Worm (Caenorhabditis elegans) whole organism, young adult: ENCODE results near the gene F12A10.9.

Experiments used
- F22D6.2 ChIP-seq: sonication (generic microtip); optimal IDR thresholded peaks from 2 replicates; lab custom pipeline; 2016; ENCODE audit warnings: mild to moderate bottlenecking, missing genetic modification characterization, missing compliant biosample characterization
- F37B4.10 ChIP-seq: fragments of 200-800 bp; sonication (Bioruptor generic); IDR thresholded peaks from 2 replicates; pipeline ENCODE4 v1.3.6; 2022; ENCODE audit warnings: missing genetic modification characterization, missing compliant biosample characterization
- F39B2.1 ChIP-seq: fragments of 200-800 bp; sonication (Bioruptor generic); IDR thresholded peaks from 2 replicates; pipeline ENCODE4 v1.3.6; 2022; ENCODE audit warnings: missing genetic modification reagents, missing genetic modification characterization, missing compliant biosample characterization
- T07F8.4 ChIP-seq: sonication (generic microtip); optimal IDR thresholded peaks from 2 replicates; lab custom pipeline; 2016; ENCODE audit warnings: mild to moderate bottlenecking, missing genetic modification characterization, moderate library complexity, missing compliant biosample characterization
- Y53G8AR.9 ChIP-seq: fragments of 200-800 bp; sonication (Bioruptor generic); conservative IDR thresholded peaks from 2 replicates; pipeline ENCODE4 v1.3.6; 2022; ENCODE audit warnings: missing genetic modification reagents, missing genetic modification characterization, missing compliant biosample characterization
- Y95B8A.8 ChIP-seq: fragments of 200-800 bp; sonication (Bioruptor generic); IDR thresholded peaks from 2 replicates; pipeline ENCODE4 v1.3.6; 2022; ENCODE audit warnings: missing genetic modification reagents, missing genetic modification characterization, missing compliant biosample characterization
- akir-1 ChIP-seq: fragments of 200-800 bp; sonication (Bioruptor generic); optimal IDR thresholded peaks from 2 replicates; lab custom pipeline; 2018; ENCODE audit warnings: mild to moderate bottlenecking, missing genetic modification characterization, moderate library complexity, missing compliant biosample characterization
- atf-7 ChIP-seq: sonication (generic microtip); optimal IDR thresholded peaks from 2 replicates; lab custom pipeline; 2017; ENCODE audit warnings: mild to moderate bottlenecking, missing genetic modification characterization, missing compliant biosample characterization
- attf-3 ChIP-seq: fragments of 200-800 bp; sonication (Bioruptor generic); conservative IDR thresholded peaks from 2 replicates; pipeline ENCODE4 v1.3.6; 2022; ENCODE audit warnings: missing genetic modification reagents, missing genetic modification characterization, missing compliant biosample characterization
- attf-6 ChIP-seq: fragments of 200-800 bp; sonication (Bioruptor generic); IDR thresholded peaks from 2 replicates; pipeline ENCODE4 v1.3.6; 2022; ENCODE audit warnings: missing genetic modification reagents, missing genetic modification characterization, missing compliant biosample characterization
- bed-2 ChIP-seq: fragments of 200-800 bp; sonication (Bioruptor generic); IDR thresholded peaks from 2 replicates; pipeline ENCODE4 v1.3.6; 2022; ENCODE audit warnings: missing genetic modification reagents, missing genetic modification characterization, missing compliant biosample characterization
- ceh-27 ChIP-seq: fragments of 200-800 bp; sonication (Bioruptor generic); optimal IDR thresholded peaks from 2 replicates; lab custom pipeline; 2018; ENCODE audit warnings: mild to moderate bottlenecking, missing genetic modification characterization, moderate library complexity, missing compliant biosample characterization
- ceh-91 ChIP-seq: fragments of 200-800 bp; sonication (Bioruptor generic); IDR thresholded peaks from 2 replicates; pipeline ENCODE4 v1.3.6; 2022; ENCODE audit warnings: missing genetic modification reagents, missing genetic modification characterization, missing compliant biosample characterization
- dpl-1 ChIP-seq: fragments of 150-350 bp; optimal IDR thresholded peaks from 2 replicates; lab custom pipeline; 2014; ENCODE audit warnings: missing biosample characterization, missing genetic modification reagents, missing genetic modification characterization
- efl-1 ChIP-seq: fragments of 150-350 bp; optimal IDR thresholded peaks from 2 replicates; lab custom pipeline; 2014; ENCODE audit warnings: missing biosample characterization, missing genetic modification reagents, missing genetic modification characterization
- ekl-4 ChIP-seq: fragments of 200-800 bp; sonication (Bioruptor generic); IDR thresholded peaks from 2 replicates; pipeline ENCODE4 v1.3.6; 2022; ENCODE audit warnings: missing genetic modification reagents, missing genetic modification characterization, missing compliant biosample characterization
- ets-4 ChIP-seq: fragments of 200-800 bp; sonication (Bioruptor generic); optimal IDR thresholded peaks from 2 replicates; lab custom pipeline; 2018; ENCODE audit warnings: mild to moderate bottlenecking, missing genetic modification characterization, missing compliant biosample characterization
- hlh-26 ChIP-seq: fragments of 200-800 bp; sonication (Bioruptor generic); conservative IDR thresholded peaks from 2 replicates; pipeline ENCODE4 v1.3.6; 2022; ENCODE audit warnings: missing genetic modification reagents, missing genetic modification characterization, missing compliant biosample characterization
- hmg-1.2 ChIP-seq: fragments of 200-800 bp; sonication (Bioruptor generic); IDR thresholded peaks from 2 replicates; pipeline ENCODE4 v1.3.6; 2022; ENCODE audit warnings: missing genetic modification reagents, missing genetic modification characterization, missing compliant biosample characterization
- lag-1 ChIP-seq: fragments of 200-800 bp; sonication (Bioruptor generic); IDR thresholded peaks from 2 replicates; pipeline ENCODE4 v1.3.6; 2022; ENCODE audit warnings: missing genetic modification reagents, missing genetic modification characterization, missing compliant biosample characterization
- let-526 ChIP-seq: fragments of 200-800 bp; sonication (Bioruptor generic); IDR thresholded peaks from 2 replicates; pipeline ENCODE4 v1.3.6; 2022; ENCODE audit warnings: missing genetic modification reagents, missing genetic modification characterization, missing compliant biosample characterization
- let-607 ChIP-seq, 2 experiments: fragments of 200-800 bp in 1 of 2; sonication (Bioruptor generic) in 1 of 2; sonication (generic microtip) in 1 of 2; optimal IDR thresholded peaks; 2 replicates each; lab custom pipeline; 2016 to 2018; ENCODE audit warnings: mild to moderate bottlenecking in 2 of 2, missing compliant biosample characterization in 2 of 2, missing genetic modification characterization in 2 of 2, moderate library complexity in 2 of 2, missing genotype in 1 of 2
- lin-35 ChIP-seq, 3 experiments: fragments of 150-350 bp in 2 of 3; sonication (generic microtip) in 1 of 3; optimal IDR thresholded peaks; 2 replicates each; lab custom pipeline; 2014 to 2018; ENCODE audit warnings: missing biosample characterization in 3 of 3, missing genetic modification characterization in 3 of 3, missing genetic modification reagents in 3 of 3
- lin-54 ChIP-seq: fragments of 200-800 bp; sonication (Bioruptor generic); optimal IDR thresholded peaks from 2 replicates; lab custom pipeline; 2018; ENCODE audit warnings: mild to moderate bottlenecking, missing genetic modification characterization, missing compliant biosample characterization
- lir-1 ChIP-seq: fragments of 200-800 bp; sonication (Bioruptor generic); conservative IDR thresholded peaks from 2 replicates; pipeline ENCODE4 v1.3.6; 2022; ENCODE audit warnings: missing genetic modification reagents, missing genetic modification characterization, missing compliant biosample characterization
- lsl-1 ChIP-seq: fragments of 200-800 bp; sonication (Bioruptor generic); optimal IDR thresholded peaks from 2 replicates; lab custom pipeline; 2018; ENCODE audit warnings: mild to moderate bottlenecking, missing genetic modification characterization, moderate library complexity, missing compliant biosample characterization
- madf-3 ChIP-seq: fragments of 200-800 bp; sonication (Bioruptor generic); IDR thresholded peaks from 2 replicates; pipeline ENCODE4 v1.3.6; 2022; ENCODE audit warnings: missing genetic modification reagents, missing genetic modification characterization, missing compliant biosample characterization
- mxl-1 ChIP-seq: sonication (generic microtip); optimal IDR thresholded peaks from 2 replicates; lab custom pipeline; 2016; ENCODE audit warnings: missing genetic modification characterization, missing compliant biosample characterization
- nhr-120 ChIP-seq: fragments of 200-800 bp; sonication (Bioruptor generic); IDR thresholded peaks from 2 replicates; pipeline ENCODE4 v1.3.6; 2022; ENCODE audit warnings: missing genetic modification characterization, missing compliant biosample characterization
- nhr-80 ChIP-seq: sonication (generic microtip); optimal IDR thresholded peaks from 2 replicates; lab custom pipeline; 2016; ENCODE audit warnings: missing genetic modification characterization, missing compliant biosample characterization
- rcor-1 ChIP-seq: fragments of 200-800 bp; sonication (Bioruptor generic); IDR thresholded peaks from 2 replicates; pipeline ENCODE4 v1.3.6; 2022; ENCODE audit warnings: missing genetic modification reagents, missing genetic modification characterization, missing compliant biosample characterization
- snpc-1.1 ChIP-seq: sonication (generic microtip); optimal IDR thresholded peaks from 2 replicates; lab custom pipeline; 2017; ENCODE audit warnings: missing genetic modification characterization, mild to moderate bottlenecking, missing compliant biosample characterization, antibody characterized with exemption, moderate library complexity, missing genotype, missing genetic modification reagents; ENCODE audit not compliant: insufficient read depth
- snpc-1.3 ChIP-seq: sonication (generic microtip); optimal IDR thresholded peaks from 2 replicates; lab custom pipeline; 2017; ENCODE audit warnings: missing genetic modification characterization, mild to moderate bottlenecking, missing compliant biosample characterization, antibody characterized with exemption, moderate library complexity, missing genotype, missing genetic modification reagents; ENCODE audit not compliant: insufficient read depth
- sptf-2 ChIP-seq: fragments of 200-800 bp; sonication (Bioruptor generic); optimal IDR thresholded peaks from 2 replicates; lab custom pipeline; 2018; ENCODE audit warnings: mild to moderate bottlenecking, missing genetic modification characterization, missing compliant biosample characterization
- tbp1 ChIP-seq: fragments of 200-800 bp; sonication (Bioruptor generic); optimal IDR thresholded peaks from 2 replicates; lab custom pipeline; 2018; ENCODE audit warnings: mild to moderate bottlenecking, missing genetic modification characterization, missing compliant biosample characterization
- tbx-9 ChIP-seq: sonication (generic microtip); optimal IDR thresholded peaks from 2 replicates; lab custom pipeline; 2016; ENCODE audit warnings: borderline replicate concordance, missing genetic modification characterization, inconsistent platforms, missing compliant biosample characterization
- unc-130 ChIP-seq: sonication (generic microtip); optimal IDR thresholded peaks from 2 replicates; lab custom pipeline; 2016; ENCODE audit warnings: missing genetic modification reagents, missing genetic modification characterization, missing compliant biosample characterization
- unc-62 ChIP-seq: fragments of 150-350 bp; optimal IDR thresholded peaks from 2 replicates; lab custom pipeline; 2014; ENCODE audit warnings: missing biosample characterization, missing genetic modification reagents, missing genetic modification characterization
- zim-3 ChIP-seq: sonication (generic microtip); optimal IDR thresholded peaks from 2 replicates; lab custom pipeline; 2017; ENCODE audit warnings: mild to moderate bottlenecking, missing genetic modification characterization, moderate library complexity, missing compliant biosample characterization
- ztf-6 ChIP-seq: fragments of 200-800 bp; sonication (Bioruptor generic); IDR thresholded peaks from 2 replicates; pipeline ENCODE4 v1.3.6; 2022; ENCODE audit warnings: missing genetic modification reagents, missing genetic modification characterization, missing compliant biosample characterization

The F12A10.9 gene

ce11 chrII:5512473-5513097 is 14.1 kb downstream of the F12A10.9 start:
- TF ChIP-seq unc-62 (peak; percentile 34), nhr-80 (tag; lab: Kevin White, UChicago) (peak; percentile 90), atf-7 (tag; lab: Kevin White, UChicago) (peak; percentile 78), attf-6 (GFP tag; lab: Robert Waterston, UW) (no peak), ceh-91 (GFP tag; lab: Robert Waterston, UW) (no peak), let-607 (tag; optimal IDR thresholded peaks at IDR 0.05; lab: Kevin White, UChicago) (peak; percentile 88 to 93)

- TF ChIP-seq F39B2.1 (GFP tag; lab: Robert Waterston, UW) = no peak
- peak; percentile 24 for TF ChIP-seq nhr-80 (tag; lab: Kevin White, UChicago)
Observed at ce11 chrII:5514846-5515245, 16.4 kb downstream of the F12A10.9 start, which contains the start of gene sahd-1. Gene sahd-1, minus strand, starts transcription at chrII:5514945.

ce11 chrII:5515542-5515941 is 17.1 kb downstream of the F12A10.9 start, which contains the start of gene ZK177.3:
Gene ZK177.3, plus strand, starts transcription at chrII:5515842.
- no peak for TF ChIP-seq snpc-1.1 (tag; lab: Kevin White, UChicago)
- TF ChIP-seq sptf-2 = no peak
- TF ChIP-seq atf-7 (tag; lab: Kevin White, UChicago) = no peak
- no peak for TF ChIP-seq ztf-6 (GFP tag; lab: Robert Waterston, UW)
- no peak for TF ChIP-seq tbx-9 (tag; lab: Kevin White, UChicago)
- TF ChIP-seq snpc-1.3 (tag; lab: Kevin White, UChicago) = no peak
- no peak for TF ChIP-seq attf-3
- no peak for TF ChIP-seq ceh-91 (GFP tag; lab: Robert Waterston, UW)
- no peak for TF ChIP-seq hmg-1.2 (GFP tag; lab: Robert Waterston, UW)
- no peak for TF ChIP-seq T07F8.4 (tag; lab: Kevin White, UChicago)
- no peak for TF ChIP-seq hlh-26 (GFP tag; lab: Robert Waterston, UW)
- TF ChIP-seq unc-62 = no peak
- TF ChIP-seq F37B4.10 (GFP tag; lab: Robert Waterston, UW) = no peak
- TF ChIP-seq lsl-1 (GFP tag; lab: Kevin White, UChicago) = no peak
- TF ChIP-seq efl-1 (GFP tag; lab: Kevin White, UChicago) = no peak
- TF ChIP-seq Y95B8A.8 = no peak
- no peak for TF ChIP-seq zim-3 (tag; lab: Kevin White, UChicago)
- no peak for TF ChIP-seq akir-1
- TF ChIP-seq ets-4 (GFP tag; lab: Kevin White, UChicago) = no peak
- no peak for TF ChIP-seq ekl-4

- no peak for TF ChIP-seq madf-3 (GFP tag; lab: Robert Waterston, UW)
- TF ChIP-seq rcor-1 (GFP tag; lab: Robert Waterston, UW) = no peak
- no peak for TF ChIP-seq dpl-1 (GFP tag; lab: Kevin White, UChicago)
- no peak for TF ChIP-seq ets-4 (GFP tag; lab: Kevin White, UChicago)
- no peak for TF ChIP-seq nhr-120 (GFP tag; lab: Robert Waterston, UW)
- TF ChIP-seq tbp1 (GFP tag; lab: Kevin White, UChicago) = no peak
- TF ChIP-seq attf-6 (GFP tag; lab: Robert Waterston, UW) = no peak
- no peak for TF ChIP-seq bed-2 (GFP tag; lab: Robert Waterston, UW)
- no peak for TF ChIP-seq F22D6.2
- TF ChIP-seq let-526 (GFP tag; lab: Robert Waterston, UW) = no peak
- no peak for TF ChIP-seq Y53G8AR.9
- TF ChIP-seq lir-1 (GFP tag; lab: Robert Waterston, UW) = no peak
- TF ChIP-seq lag-1 = no peak
- TF ChIP-seq lin-35 (GFP tag; optimal IDR thresholded peaks at IDR 0.05; lab: Kevin White, UChicago) = no peak
- TF ChIP-seq ceh-27 = no peak
- TF ChIP-seq lin-54 (GFP tag; lab: Kevin White, UChicago) = no peak
- TF ChIP-seq mxl-1 (tag; lab: Kevin White, UChicago) = no peak
- TF ChIP-seq unc-130 = no peak
Observed at ce11 chrII:5517643-5518042, 19.2 kb downstream of the F12A10.9 start, which contains the start of gene ZK177.9. Gene ZK177.9, minus strand, starts transcription at chrII:5517743.
